Fruit fly (Drosophila melanogaster) whole organism, embryonic: ENCODE measurements around the gene Sry-alpha.

Experiments used
- Aef1 ChIP-seq: fragments of 200-800 bp; sonication (Bioruptor generic); IDR thresholded peaks from 3 replicates; pipeline ENCODE4 v1.3.6; 2022; ENCODE audit warnings: missing biosample characterization, missing genetic modification characterization
- Antp ChIP-seq: fragments of 200-800 bp; sonication (Bioruptor generic); optimal IDR thresholded peaks from 3 replicates; lab custom pipeline; 2016; ENCODE audit warnings: missing biosample characterization, missing genetic modification characterization
- CG11085 ChIP-seq: fragments of 200-800 bp; sonication (Bioruptor generic); IDR thresholded peaks from 2 replicates; pipeline ENCODE4 v1.3.6; 2022; ENCODE audit warnings: missing biosample characterization, missing genetic modification characterization
- CG11247 ChIP-seq: fragments of 200-800 bp; sonication (Bioruptor generic); IDR thresholded peaks from 2 replicates; pipeline ENCODE4 v1.3.6; 2022; ENCODE audit warnings: missing biosample characterization, missing genetic modification characterization
- CG11695 ChIP-seq: fragments of 200-800 bp; sonication (Bioruptor generic); IDR thresholded peaks from 3 replicates; pipeline ENCODE4 v1.3.6; 2022; ENCODE audit warnings: missing biosample characterization, missing genetic modification characterization
- CG12155 ChIP-seq: fragments of 200-800 bp; sonication (Bioruptor generic); optimal IDR thresholded peaks from 3 replicates; lab custom pipeline; 2016; ENCODE audit warnings: missing biosample characterization, missing genetic modification characterization
- CG13123 ChIP-seq: fragments of 200-800 bp; sonication (Bioruptor generic); optimal IDR thresholded peaks from 2 replicates; lab custom pipeline; 2016; ENCODE audit warnings: missing biosample characterization, missing genetic modification characterization
- CG13287 ChIP-seq: fragments of 200-800 bp; sonication (Bioruptor generic); IDR thresholded peaks from 2 replicates; pipeline ENCODE4 v1.3.6; 2022; ENCODE audit warnings: missing biosample characterization, missing genetic modification characterization; ENCODE audit not compliant: partially characterized antibody
- CG18011 ChIP-seq: fragments of 200-800 bp; sonication (Bioruptor generic); optimal IDR thresholded peaks from 2 replicates; lab custom pipeline; 2017; ENCODE audit warnings: missing biosample characterization, missing genetic modification characterization, mild to moderate bottlenecking, moderate library complexity, missing genotype
- CG18262 ChIP-seq: fragments of 200-800 bp; optimal IDR thresholded peaks from 3 replicates; lab custom pipeline; 2019; ENCODE audit warnings: missing biosample characterization, mild to moderate bottlenecking, missing genetic modification characterization, moderate library complexity
- CG18619 ChIP-seq: fragments of 200-800 bp; sonication (Bioruptor generic); optimal IDR thresholded peaks from 3 replicates; lab custom pipeline; 2017; ENCODE audit warnings: missing biosample characterization, mild to moderate bottlenecking, missing genetic modification characterization
- CG2116 ChIP-seq: fragments of 200-800 bp; sonication (Bioruptor generic); optimal IDR thresholded peaks from 3 replicates; lab custom pipeline; 2018; ENCODE audit warnings: missing biosample characterization, mild to moderate bottlenecking, missing genetic modification characterization
- CG2202 ChIP-seq: fragments of 200-800 bp; sonication (Bioruptor generic); optimal IDR thresholded peaks from 2 replicates; lab custom pipeline; 2018; ENCODE audit warnings: missing biosample characterization, mild to moderate bottlenecking, missing genetic modification characterization
- CG30020 ChIP-seq: fragments of 200-800 bp; optimal IDR thresholded peaks from 2 replicates; lab custom pipeline; 2019; ENCODE audit warnings: missing biosample characterization, mild to moderate bottlenecking, missing genetic modification characterization, moderate library complexity
- CG3847 ChIP-seq: fragments of 200-800 bp; sonication (Bioruptor generic); IDR thresholded peaks from 2 replicates; pipeline ENCODE4 v1.3.6; 2022; ENCODE audit warnings: missing biosample characterization, missing genetic modification characterization
- CG4328 ChIP-seq: fragments of 200-800 bp; sonication (Bioruptor generic); optimal IDR thresholded peaks from 3 replicates; lab custom pipeline; 2017; ENCODE audit warnings: missing biosample characterization, missing genetic modification reagents, missing genetic modification characterization
- CG4360 ChIP-seq: fragments of 200-800 bp; sonication (Bioruptor generic); IDR thresholded peaks from 2 replicates; pipeline ENCODE4 v1.3.6; 2022; ENCODE audit warnings: missing biosample characterization, missing genetic modification characterization
- CG4404 ChIP-seq: fragments of 200-800 bp; sonication (Bioruptor generic); IDR thresholded peaks from 2 replicates; pipeline ENCODE4 v1.3.6; 2022; ENCODE audit warnings: missing biosample characterization, missing genetic modification characterization
- CG4424 ChIP-seq: fragments of 200-800 bp; sonication (Bioruptor generic); optimal IDR thresholded peaks from 3 replicates; lab custom pipeline; 2016; ENCODE audit warnings: missing biosample characterization, missing genetic modification characterization
- CG7556 ChIP-seq: fragments of 200-800 bp; sonication (Bioruptor generic); optimal IDR thresholded peaks from 2 replicates; lab custom pipeline; 2017; ENCODE audit warnings: missing biosample characterization, mild to moderate bottlenecking, missing genetic modification characterization
- CG9215 ChIP-seq: fragments of 200-800 bp; sonication (Bioruptor generic); IDR thresholded peaks from 2 replicates; pipeline ENCODE4 v1.3.6; 2022; ENCODE audit warnings: missing biosample characterization, missing genetic modification characterization
- D ChIP-seq, 2 experiments: fragments of 200-800 bp in 1 of 2; fragments of >200 bp in 1 of 2; sonication (Bioruptor generic) in 1 of 2; optimal IDR thresholded peaks; 2 replicates in 1 of 2; 3 replicates in 1 of 2; lab custom pipeline; 2017; ENCODE audit warnings: mild to moderate bottlenecking in 1 of 2, missing biosample characterization in 1 of 2, missing genetic modification characterization in 1 of 2, missing genetic modification reagents in 1 of 2
- Doc2 ChIP-seq: fragments of 200-800 bp; sonication (Bioruptor generic); IDR thresholded peaks from 2 replicates; pipeline ENCODE4 v1.3.6; 2022; ENCODE audit warnings: missing biosample characterization, missing genetic modification characterization
- Hmr ChIP-seq: fragments of 200-800 bp; sonication (Bioruptor generic); optimal IDR thresholded peaks from 3 replicates; lab custom pipeline; 2017; ENCODE audit warnings: mild to moderate bottlenecking, missing biosample characterization, missing genetic modification reagents, missing genetic modification characterization
- Hr3 ChIP-seq: fragments of 200-800 bp; sonication (Bioruptor generic); optimal IDR thresholded peaks from 3 replicates; lab custom pipeline; 2016; ENCODE audit warnings: missing biosample characterization, missing genetic modification characterization
- Jarid2 ChIP-seq: fragments of 200-800 bp; sonication (Bioruptor generic); optimal IDR thresholded peaks from 3 replicates; lab custom pipeline; 2017; ENCODE audit warnings: mild to moderate bottlenecking, missing biosample characterization, missing genetic modification reagents, missing genetic modification characterization
- Kr ChIP-seq: fragments of 200-800 bp; sonication (Bioruptor generic); optimal IDR thresholded peaks from 2 replicates; lab custom pipeline; 2017; ENCODE audit warnings: missing biosample characterization, mild to moderate bottlenecking, missing genetic modification characterization
- Mad ChIP-seq: fragments of 200-800 bp; sonication (Bioruptor generic); optimal IDR thresholded peaks from 2 replicates; lab custom pipeline; 2016; ENCODE audit warnings: missing biosample characterization, missing genetic modification characterization
- Optix ChIP-seq: fragments of 200-800 bp; sonication (Bioruptor generic); IDR thresholded peaks from 3 replicates; pipeline ENCODE4 v1.3.6; 2022; ENCODE audit warnings: missing biosample characterization, missing genetic modification characterization
- Pdp1 ChIP-seq, 2 experiments: fragments of 200-800 bp; sonication (Bioruptor generic); optimal IDR thresholded peaks; 3 replicates each; lab custom pipeline; 2016; ENCODE audit warnings: missing biosample characterization in 2 of 2, missing genetic modification characterization in 2 of 2, mild to moderate bottlenecking in 1 of 2, moderate library complexity in 1 of 2
- Sry-β ChIP-seq: fragments of 200-800 bp; sonication (Bioruptor generic); optimal IDR thresholded peaks from 2 replicates; lab custom pipeline; 2018; ENCODE audit warnings: missing biosample characterization, mild to moderate bottlenecking, missing genetic modification characterization, moderate library complexity
- Usf ChIP-seq: fragments of 200-800 bp; sonication (Bioruptor generic); optimal IDR thresholded peaks from 2 replicates; lab custom pipeline; 2017; ENCODE audit warnings: missing genotype, missing biosample characterization, missing genetic modification characterization
- Xrp1 ChIP-seq: fragments of 200-800 bp; sonication (Bioruptor generic); IDR thresholded peaks from 2 replicates; pipeline ENCODE4 v1.3.6; 2022; ENCODE audit warnings: missing biosample characterization, missing genetic modification characterization
- da ChIP-seq: fragments of 200-800 bp; sonication (Bioruptor generic); optimal IDR thresholded peaks from 2 replicates; lab custom pipeline; 2016; ENCODE audit warnings: missing biosample characterization, missing genetic modification characterization
- dm ChIP-seq: fragments of 200-800 bp; sonication (Bioruptor generic); optimal IDR thresholded peaks from 3 replicates; lab custom pipeline; 2016; ENCODE audit warnings: missing biosample characterization, missing genetic modification characterization
- fd102C ChIP-seq: fragments of 200-800 bp; sonication (Bioruptor generic); optimal IDR thresholded peaks from 2 replicates; lab custom pipeline; 2018; ENCODE audit warnings: missing biosample characterization, mild to moderate bottlenecking, missing genetic modification characterization, moderate library complexity
- grau ChIP-seq: fragments of 200-800 bp; optimal IDR thresholded peaks from 3 replicates; lab custom pipeline; 2019; ENCODE audit warnings: missing biosample characterization, mild to moderate bottlenecking, missing genetic modification characterization, moderate library complexity
- gt ChIP-seq: fragments of 200-800 bp; sonication (Bioruptor generic); IDR thresholded peaks from 2 replicates; pipeline ENCODE4 v1.3.6; 2022; ENCODE audit warnings: missing biosample characterization, missing genetic modification characterization
- h ChIP-seq: fragments of >200 bp; optimal IDR thresholded peaks from 2 replicates; lab custom pipeline; 2017
- hkb ChIP-seq, 2 experiments: fragments of 200-800 bp in 1 of 2; fragments of >200 bp in 1 of 2; sonication (Bioruptor generic) in 1 of 2; IDR thresholded peaks in 1 of 2; optimal IDR thresholded peaks in 1 of 2; 2 replicates each; pipeline versions ENCODE4 v1.3.6 to Lab custom; 2017 to 2022; ENCODE audit warnings: missing biosample characterization in 1 of 2, missing genetic modification characterization in 1 of 2
- ind ChIP-seq: fragments of 200-800 bp; sonication (Bioruptor generic); optimal IDR thresholded peaks from 3 replicates; lab custom pipeline; 2016; ENCODE audit warnings: missing biosample characterization, missing genetic modification characterization
- lmd ChIP-seq: fragments of 200-800 bp; sonication (Bioruptor generic); IDR thresholded peaks from 2 replicates; pipeline ENCODE4 v1.3.6; 2022; ENCODE audit warnings: missing biosample characterization, missing genetic modification characterization
- otp ChIP-seq: fragments of 200-800 bp; sonication (Bioruptor generic); IDR thresholded peaks from 3 replicates; pipeline ENCODE4, ENCODE4 v1.3.6; 2022; ENCODE audit warnings: missing biosample characterization, missing genetic modification characterization
- pan ChIP-seq, 4 experiments: fragments of >200 bp in 3 of 4; fragments of 200-800 bp in 1 of 4; sonication (Bioruptor generic) in 1 of 4; optimal IDR thresholded peaks in 3 of 4; IDR thresholded peaks in 1 of 4; 2 replicates each; pipeline versions ENCODE4 v1.3.6 to Lab custom; 2017 to 2022; ENCODE audit warnings: missing biosample characterization in 2 of 4, missing genetic modification characterization in 2 of 4, mixed read lengths in 1 of 4
- pb ChIP-seq: fragments of 200-800 bp; sonication (Bioruptor generic); optimal IDR thresholded peaks from 3 replicates; lab custom pipeline; 2016; ENCODE audit warnings: missing biosample characterization, missing genetic modification characterization
- pho ChIP-seq: fragments of 200-800 bp; sonication (Bioruptor generic); optimal IDR thresholded peaks from 2 replicates; lab custom pipeline; 2016; ENCODE audit warnings: missing biosample characterization, missing genetic modification characterization
- slp2 ChIP-seq: fragments of 200-800 bp; sonication (Bioruptor generic); optimal IDR thresholded peaks from 2 replicates; lab custom pipeline; 2016; ENCODE audit warnings: missing biosample characterization, missing genetic modification characterization
- so ChIP-seq: fragments of 200-800 bp; sonication (Bioruptor generic); IDR thresholded peaks from 3 replicates; pipeline ENCODE4 v1.3.6; 2022; ENCODE audit warnings: missing biosample characterization, missing genetic modification characterization
- tio ChIP-seq: fragments of 200-800 bp; sonication (Bioruptor generic); optimal IDR thresholded peaks from 2 replicates; lab custom pipeline; 2017; ENCODE audit warnings: missing biosample characterization, missing genetic modification characterization, inconsistent platforms
- tna ChIP-seq: fragments of 200-800 bp; sonication (Bioruptor generic); IDR thresholded peaks from 2 replicates; pipeline ENCODE4 v1.3.6; 2022; ENCODE audit warnings: missing biosample characterization, missing genetic modification characterization; ENCODE audit not compliant: partially characterized antibody
- usp ChIP-seq: fragments of >200 bp; optimal IDR thresholded peaks from 2 replicates; lab custom pipeline; 2017; ENCODE audit warnings: missing biosample characterization, missing genetic modification characterization

The Sry-alpha gene

DNA sequence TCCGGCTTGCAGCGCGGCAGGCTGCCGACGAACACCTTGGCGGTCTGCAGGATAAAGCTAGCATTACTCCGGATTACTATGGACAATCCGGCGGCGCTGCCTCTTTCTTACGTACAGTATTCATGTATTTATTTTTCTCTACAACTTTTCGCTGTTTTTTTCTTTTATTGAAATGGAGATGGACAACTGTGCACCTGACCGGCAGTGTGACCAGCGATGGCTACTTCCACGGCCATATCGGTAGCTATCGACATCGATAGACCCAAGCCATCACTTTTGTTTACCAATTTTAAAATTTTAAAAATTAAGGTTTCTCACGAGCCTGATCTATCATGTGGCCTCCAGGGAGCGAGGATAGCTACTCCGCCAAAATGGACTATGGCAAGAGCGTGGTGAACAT is 44.5 kb upstream of the Sry-alpha start, which contains the start of the genes CG7903 and Sas-6 (continued):
- TF ChIP-seq Kr (GFP tag; lab: Kevin White, UChicago) = no peak
- TF ChIP-seq CG4360 (GFP tag; lab: Robert Waterston, UW) = no peak
- no peak for TF ChIP-seq CG18262
- no peak for TF ChIP-seq fd102C
- TF ChIP-seq CG12155 (GFP tag; lab: Kevin White, UChicago) = no peak
- no peak for TF ChIP-seq slp2 (GFP tag; lab: Kevin White, UChicago)
- TF ChIP-seq CG9215 (GFP tag; lab: Robert Waterston, UW) = no peak
- TF ChIP-seq lmd (GFP tag; lab: Robert Waterston, UW) = no peak; the same call in 1 of the 2 replicates
- no peak for TF ChIP-seq h
- TF ChIP-seq CG2202 (tag; lab: Kevin White, UChicago) = no peak
- TF ChIP-seq CG4328 (GFP tag; lab: Kevin White, UChicago) = no peak
- no peak for TF ChIP-seq Antp (GFP tag; lab: Kevin White, UChicago)
- peak; percentile 92 for TF ChIP-seq CG2116
- no peak for TF ChIP-seq pb
- TF ChIP-seq Usf = no peak
- no peak for TF ChIP-seq grau
- no peak for TF ChIP-seq ind
- TF ChIP-seq CG4404 (GFP tag; lab: Robert Waterston, UW) = no peak
- no peak for TF ChIP-seq usp (GFP tag; lab: Kevin White, UChicago)
- no peak for TF ChIP-seq Mad (GFP tag; lab: Kevin White, UChicago)
- TF ChIP-seq Doc2 (GFP tag; lab: Robert Waterston, UW) = no peak
- TF ChIP-seq Sry-β (GFP tag; lab: Kevin White, UChicago) = no peak
- TF ChIP-seq hkb (optimal IDR thresholded peaks at IDR 0.05; lab: Kevin White, UChicago) = no peak
- no peak for TF ChIP-seq hkb (GFP tag; IDR thresholded peaks at IDR 0.05; lab: Robert Waterston, UW)
- no peak for TF ChIP-seq Optix
- no peak for TF ChIP-seq Xrp1 (GFP tag; lab: Robert Waterston, UW)
- TF ChIP-seq CG3847 (GFP tag; lab: Robert Waterston, UW) = no peak
- no peak for TF ChIP-seq tio (GFP tag; lab: Kevin White, UChicago)
- TF ChIP-seq CG13123 (GFP tag; lab: Kevin White, UChicago) = no peak
- TF ChIP-seq gt (GFP tag; lab: Robert Waterston, UW) = no peak
- TF ChIP-seq Pdp1 (GFP tag; optimal IDR thresholded peaks at IDR 0.05; lab: Kevin White, UChicago) = no peak
- no peak for TF ChIP-seq otp
- no peak for TF ChIP-seq dm (GFP tag; lab: Kevin White, UChicago)
- TF ChIP-seq CG13287 (GFP tag; lab: Robert Waterston, UW) = peak; percentile 82
- TF ChIP-seq Hmr (GFP tag; lab: Kevin White, UChicago) = no peak
- no peak for TF ChIP-seq pho (GFP tag; lab: Kevin White, UChicago)
- TF ChIP-seq CG30020 (tag; lab: Kevin White, UChicago) = no peak
- no peak for TF ChIP-seq D (optimal IDR thresholded peaks at IDR 0.05; lab: Kevin White, UChicago)
- no peak for TF ChIP-seq D (GFP tag; optimal IDR thresholded peaks at IDR 0.05; lab: Kevin White, UChicago)
- no peak for TF ChIP-seq CG11085 (GFP tag; lab: Robert Waterston, UW)
- TF ChIP-seq tna (GFP tag; lab: Robert Waterston, UW) = peak; percentile 43; the same call in 1 of the 2 replicates
- no peak for TF ChIP-seq Jarid2
- no peak for TF ChIP-seq CG18011 (GFP tag; lab: Kevin White, UChicago)
- TF ChIP-seq CG18619 = no peak
- TF ChIP-seq Hr3 (GFP tag; lab: Kevin White, UChicago) = no peak
- TF ChIP-seq CG7556 (GFP tag; lab: Kevin White, UChicago) = no peak
- no peak for TF ChIP-seq da (GFP tag; lab: Kevin White, UChicago)
- TF ChIP-seq CG11695 (GFP tag; lab: Robert Waterston, UW) = no peak
- TF ChIP-seq pan (optimal IDR thresholded peaks at IDR 0.05; lab: Kevin White, UChicago) = no peak
- no peak for TF ChIP-seq pan (GFP tag; optimal IDR thresholded peaks at IDR 0.05 in 1 of 2, IDR thresholded peaks at IDR 0.05 in 1 of 2)
- no peak for TF ChIP-seq CG4424 (GFP tag; lab: Kevin White, UChicago)
- TF ChIP-seq Aef1 (GFP tag; lab: Robert Waterston, UW) = no peak
- TF ChIP-seq so = no peak
- no peak for TF ChIP-seq CG11247
